Worm (Caenorhabditis elegans) whole organism, L2 larva: ENCODE data around the gene chil-11.
A peak's percentile ranks its signal among the peaks of the same experiment; 100 is the strongest.

ENCODE experiments used
- C34F6.9 ChIP-seq: fragments of 150-350 bp; optimal IDR thresholded peaks from 2 replicates; lab custom pipeline; 2014; ENCODE audit warnings: missing biosample characterization, missing genetic modification characterization
- F13H6.1 ChIP-seq: sonication (generic microtip); optimal IDR thresholded peaks from 2 replicates; lab custom pipeline; 2016; ENCODE audit warnings: missing genetic modification characterization, missing compliant biosample characterization
- R02D3.7 ChIP-seq: fragments of 150-350 bp; optimal IDR thresholded peaks from 2 replicates; lab custom pipeline; 2014; ENCODE audit warnings: missing biosample characterization, missing genetic modification characterization
- Y55F3AM.14 ChIP-seq: fragments of 200-800 bp; sonication (Bioruptor generic); optimal IDR thresholded peaks from 2 replicates; lab custom pipeline; 2018; ENCODE audit warnings: mild to moderate bottlenecking, missing genetic modification characterization, missing compliant biosample characterization
- alr-1 ChIP-seq: fragments of 150-350 bp; optimal IDR thresholded peaks from 2 replicates; lab custom pipeline; 2014; ENCODE audit warnings: missing biosample characterization, missing genetic modification characterization
- aly-2 ChIP-seq: fragments of 150-350 bp; optimal IDR thresholded peaks from 2 replicates; lab custom pipeline; 2014; ENCODE audit warnings: missing biosample characterization, missing genetic modification characterization
- blmp-1 ChIP-seq: sonication (generic microtip); optimal IDR thresholded peaks from 2 replicates; lab custom pipeline; 2017; ENCODE audit warnings: missing genetic modification characterization, mild to moderate bottlenecking, missing compliant biosample characterization, antibody characterized with exemption, moderate library complexity; ENCODE audit not compliant: insufficient read depth
- ceh-16 ChIP-seq: fragments of 150-350 bp; optimal IDR thresholded peaks from 2 replicates; lab custom pipeline; 2014; ENCODE audit warnings: missing biosample characterization, missing genetic modification characterization
- ceh-82 ChIP-seq: fragments of 150-350 bp; optimal IDR thresholded peaks from 2 replicates; lab custom pipeline; 2014; ENCODE audit warnings: missing biosample characterization, missing genetic modification characterization
- crh-2 ChIP-seq: sonication (generic microtip); optimal IDR thresholded peaks from 2 replicates; lab custom pipeline; 2017; ENCODE audit warnings: missing biosample characterization, missing genetic modification characterization
- dmd-4 ChIP-seq: sonication (generic microtip); optimal IDR thresholded peaks from 2 replicates; lab custom pipeline; 2017; ENCODE audit warnings: missing biosample characterization, missing genetic modification characterization
- egl-27 ChIP-seq: sonication (generic microtip); optimal IDR thresholded peaks from 3 replicates; lab custom pipeline; 2017; ENCODE audit warnings: missing biosample characterization, missing genetic modification reagents, missing genetic modification characterization
- elt-1 ChIP-seq: fragments of 150-350 bp; optimal IDR thresholded peaks from 2 replicates; lab custom pipeline; 2014; ENCODE audit warnings: missing biosample characterization, missing genetic modification characterization
- elt-3 ChIP-seq: sonication (generic microtip); optimal IDR thresholded peaks from 2 replicates; lab custom pipeline; 2017; ENCODE audit warnings: missing biosample characterization, missing genetic modification characterization
- fos-1 ChIP-seq: fragments of 150-350 bp; optimal IDR thresholded peaks from 2 replicates; lab custom pipeline; 2014; ENCODE audit warnings: missing biosample characterization, missing genetic modification characterization
- gmeb-1 ChIP-seq: fragments of 150-350 bp; optimal IDR thresholded peaks from 2 replicates; lab custom pipeline; 2014; ENCODE audit warnings: missing biosample characterization, missing genetic modification characterization
- lin-13 ChIP-seq: fragments of 150-350 bp; optimal IDR thresholded peaks from 2 replicates; lab custom pipeline; 2014; ENCODE audit warnings: missing biosample characterization, missing genetic modification reagents, missing genetic modification characterization
- lsy-2 ChIP-seq, 2 experiments: fragments of 150-350 bp in 1 of 2; sonication (generic microtip) in 1 of 2; optimal IDR thresholded peaks; 2 replicates each; lab custom pipeline; 2014 to 2017; ENCODE audit warnings: missing biosample characterization in 2 of 2, missing genetic modification characterization in 2 of 2
- mab-5 ChIP-seq: fragments of 150-350 bp; optimal IDR thresholded peaks from 2 replicates; lab custom pipeline; 2014; ENCODE audit warnings: missing biosample characterization, missing genetic modification characterization
- mdl-1 ChIP-seq, 2 experiments: fragments of 150-350 bp in 1 of 2; sonication (generic microtip) in 1 of 2; optimal IDR thresholded peaks; 2 replicates each; lab custom pipeline; 2017; ENCODE audit warnings: missing biosample characterization in 2 of 2, missing genetic modification characterization in 2 of 2
- nhr-11 ChIP-seq: fragments of 150-350 bp; optimal IDR thresholded peaks from 2 replicates; lab custom pipeline; 2014; ENCODE audit warnings: missing biosample characterization, missing genetic modification characterization
- nhr-12 ChIP-seq: fragments of 150-350 bp; optimal IDR thresholded peaks from 2 replicates; lab custom pipeline; 2014; ENCODE audit warnings: missing biosample characterization, missing genetic modification characterization
- nhr-129 ChIP-seq: fragments of 150-350 bp; optimal IDR thresholded peaks from 2 replicates; lab custom pipeline; 2014; ENCODE audit warnings: missing biosample characterization, missing genetic modification characterization
- nhr-21 ChIP-seq: fragments of 150-350 bp; optimal IDR thresholded peaks from 2 replicates; lab custom pipeline; 2014; ENCODE audit warnings: missing biosample characterization, missing genetic modification characterization
- nhr-23 ChIP-seq: fragments of 150-350 bp; optimal IDR thresholded peaks from 2 replicates; lab custom pipeline; 2014; ENCODE audit warnings: missing biosample characterization, missing genetic modification reagents, missing genetic modification characterization
- nhr-25 ChIP-seq: fragments of 150-350 bp; sonication (generic microtip); optimal IDR thresholded peaks from 3 replicates; lab custom pipeline; 2014; ENCODE audit warnings: missing biosample characterization, missing genetic modification characterization
- nhr-6 ChIP-seq: fragments of 150-350 bp; optimal IDR thresholded peaks from 2 replicates; lab custom pipeline; 2014; ENCODE audit warnings: missing biosample characterization, missing genetic modification characterization
- peb-1 ChIP-seq: fragments of 150-350 bp; optimal IDR thresholded peaks from 2 replicates; lab custom pipeline; 2014; ENCODE audit warnings: missing biosample characterization, missing genetic modification characterization
- sem-4 ChIP-seq: fragments of 150-350 bp; optimal IDR thresholded peaks from 2 replicates; lab custom pipeline; 2014; ENCODE audit warnings: missing biosample characterization, missing genetic modification reagents, missing genetic modification characterization
- skn-1 ChIP-seq: sonication (generic microtip); optimal IDR thresholded peaks from 2 replicates; lab custom pipeline; 2017; ENCODE audit warnings: missing biosample characterization, missing genetic modification characterization
- sma-3 ChIP-seq: sonication (generic microtip); optimal IDR thresholded peaks from 2 replicates; lab custom pipeline; 2016; ENCODE audit warnings: missing genetic modification reagents, missing genetic modification characterization, missing compliant biosample characterization
- sma-9 ChIP-seq, 2 experiments: fragments of 150-350 bp in 1 of 2; sonication (generic microtip) in 1 of 2; optimal IDR thresholded peaks; 2 replicates each; lab custom pipeline; 2014 to 2016; ENCODE audit warnings: missing genetic modification characterization in 2 of 2, mild to moderate bottlenecking in 1 of 2, missing biosample characterization in 1 of 2, missing compliant biosample characterization in 1 of 2, missing genetic modification reagents in 1 of 2, moderate library complexity in 1 of 2
- snpc-4 ChIP-seq: fragments of 150-350 bp; optimal IDR thresholded peaks from 2 replicates; lab custom pipeline; 2014; ENCODE audit warnings: missing biosample characterization, missing genetic modification characterization
- unc-55 ChIP-seq: fragments of 150-350 bp; sonication (generic microtip); optimal IDR thresholded peaks from 3 replicates; lab custom pipeline; 2014; ENCODE audit warnings: missing biosample characterization, missing genetic modification reagents, missing genetic modification characterization
- ztf-1 ChIP-seq: fragments of 200-800 bp; sonication (Bioruptor generic); conservative IDR thresholded peaks from 2 replicates; pipeline ENCODE4 v1.3.6; 2022; ENCODE audit warnings: missing genetic modification characterization, missing compliant biosample characterization
- ztf-11 ChIP-seq: sonication (generic microtip); optimal IDR thresholded peaks from 2 replicates; lab custom pipeline; 2017; ENCODE audit warnings: missing biosample characterization, missing genetic modification characterization
- ztf-4 ChIP-seq: fragments of 150-350 bp; optimal IDR thresholded peaks from 2 replicates; lab custom pipeline; 2014; ENCODE audit warnings: missing biosample characterization, missing genetic modification characterization

The chil-11 gene

DNA sequence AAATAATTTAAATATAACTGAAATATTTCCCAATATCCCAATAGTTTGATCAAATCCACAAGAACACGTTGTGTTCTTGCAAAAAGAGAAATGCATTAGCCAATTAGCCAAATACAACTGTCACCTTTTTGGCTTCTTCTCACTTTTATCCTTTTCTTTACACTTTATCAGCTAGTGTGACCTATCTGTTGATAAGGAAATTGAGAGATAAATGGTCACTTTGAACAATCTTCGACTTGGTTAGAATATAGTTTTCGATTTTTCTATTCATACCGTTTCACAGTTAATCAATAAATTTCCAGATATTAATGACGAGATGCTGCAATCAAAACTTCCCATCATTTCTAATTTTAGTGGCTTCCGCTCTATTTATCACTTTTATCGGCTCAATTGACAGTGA lies 32.3 kb upstream of the chil-11 start, which contains the start of gene C55C3.1:
C55C3.1 (plus strand) TSS at position 301 of the 400 bp plus-strand sequence.
- TF ChIP-seq mdl-1 (tag; optimal IDR thresholded peaks at IDR 0.05; lab: Kevin White, UChicago) (no peak), nhr-23 (tag; lab: Kevin White, UChicago) (no peak), skn-1 (tag; lab: Kevin White, UChicago) (no peak), elt-1 (tag; lab: Kevin White, UChicago) (no peak), nhr-12 (tag; lab: Kevin White, UChicago) (no peak)

DNA sequence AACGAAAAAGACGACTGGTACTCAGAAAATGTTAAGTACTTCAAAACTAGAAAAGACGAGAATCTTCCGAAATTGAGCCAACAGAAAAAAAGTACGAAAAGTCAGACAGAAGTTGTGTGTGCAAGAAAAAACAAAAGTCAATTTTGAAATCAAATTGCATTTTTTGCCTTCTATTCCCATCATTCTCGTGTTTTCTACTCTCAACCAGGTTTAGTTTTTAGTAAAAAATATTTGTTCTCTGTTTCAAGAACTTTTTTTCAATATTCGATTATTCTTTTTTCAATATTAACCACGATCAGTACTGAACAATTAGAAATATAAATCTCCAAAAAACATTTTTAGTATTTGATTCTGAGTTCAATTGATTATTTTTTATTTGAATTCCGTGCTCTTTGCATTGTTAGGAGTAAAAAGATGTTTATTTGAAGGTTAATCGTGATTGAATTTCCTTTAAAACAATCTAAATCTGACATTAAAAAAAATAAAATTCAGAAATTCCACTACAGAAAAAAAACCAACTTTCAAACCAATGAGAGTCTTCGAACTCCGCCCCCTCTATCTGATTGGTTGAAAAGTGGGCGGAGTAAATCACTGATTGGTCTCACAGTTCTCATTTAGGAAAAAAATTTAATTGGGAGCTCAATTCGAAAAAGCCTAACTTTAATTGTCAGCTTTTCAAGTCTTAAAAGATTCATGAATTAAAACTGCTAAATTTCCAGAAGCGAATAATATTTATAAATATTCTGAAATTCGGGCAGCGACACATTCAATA lies 25.6 kb upstream of the chil-11 start:
- TF ChIP-seq elt-1 (tag; lab: Kevin White, UChicago) = no peak
- no peak for TF ChIP-seq egl-27 (tag; lab: Kevin White, UChicago)
- TF ChIP-seq ceh-16 = no peak
- TF ChIP-seq nhr-12 (tag; lab: Kevin White, UChicago) = no peak
- no peak for TF ChIP-seq ztf-1
- TF ChIP-seq alr-1 (tag; lab: Kevin White, UChicago) = no peak
- TF ChIP-seq nhr-25 (tag; lab: Kevin White, UChicago) = no peak
- TF ChIP-seq nhr-23 (tag; lab: Kevin White, UChicago) = no peak
- no peak for TF ChIP-seq C34F6.9 (tag; lab: Kevin White, UChicago)
- no peak for TF ChIP-seq blmp-1 (tag; lab: Kevin White, UChicago)

DNA sequence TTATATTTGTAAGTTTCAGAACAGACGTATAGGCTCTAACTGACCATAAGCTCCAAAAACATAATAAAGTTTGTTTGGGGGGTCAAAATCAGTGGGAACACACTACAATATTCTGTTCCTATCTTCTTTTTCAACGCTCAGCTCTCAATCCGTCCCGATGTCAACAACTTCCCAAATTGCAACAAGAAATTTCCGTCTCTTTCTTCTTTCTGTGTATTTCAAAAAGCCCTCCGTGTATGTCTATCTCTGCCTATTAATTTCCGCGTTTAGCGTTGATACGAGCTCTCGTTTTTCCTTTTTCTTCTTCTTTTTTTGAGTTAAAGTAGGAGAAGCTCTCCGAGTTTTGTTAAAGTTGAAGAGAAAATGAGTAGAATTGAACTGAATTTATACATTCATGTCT lies 17.5 kb upstream of the chil-11 start:
- TF ChIP-seq nhr-21 (tag; lab: Kevin White, UChicago) (no peak), elt-3 (tag; lab: Kevin White, UChicago) (no peak), nhr-25 (tag; lab: Kevin White, UChicago) (no peak), ceh-82 (no peak), alr-1 (tag; lab: Kevin White, UChicago) (no peak), ztf-11 (tag; lab: Kevin White, UChicago) (no peak), nhr-12 (tag; lab: Kevin White, UChicago) (no peak), snpc-4 (tag; lab: Kevin White, UChicago) (no peak), elt-1 (tag; lab: Kevin White, UChicago) (no peak), sma-3 (no peak), ztf-4 (tag; lab: Kevin White, UChicago) (no peak), nhr-23 (tag; lab: Kevin White, UChicago) (no peak), peb-1 (tag; lab: Kevin White, UChicago) (no peak), blmp-1 (tag; lab: Kevin White, UChicago) (no peak), dmd-4 (no peak), gmeb-1 (tag; lab: Kevin White, UChicago) (no peak), lin-13 (GFP tag; lab: Kevin White, UChicago) (no peak), Y55F3AM.14 (GFP tag; lab: Kevin White, UChicago) (no peak), nhr-11 (tag; lab: Kevin White, UChicago) (no peak), nhr-6 (tag; lab: Kevin White, UChicago) (no peak)

DNA sequence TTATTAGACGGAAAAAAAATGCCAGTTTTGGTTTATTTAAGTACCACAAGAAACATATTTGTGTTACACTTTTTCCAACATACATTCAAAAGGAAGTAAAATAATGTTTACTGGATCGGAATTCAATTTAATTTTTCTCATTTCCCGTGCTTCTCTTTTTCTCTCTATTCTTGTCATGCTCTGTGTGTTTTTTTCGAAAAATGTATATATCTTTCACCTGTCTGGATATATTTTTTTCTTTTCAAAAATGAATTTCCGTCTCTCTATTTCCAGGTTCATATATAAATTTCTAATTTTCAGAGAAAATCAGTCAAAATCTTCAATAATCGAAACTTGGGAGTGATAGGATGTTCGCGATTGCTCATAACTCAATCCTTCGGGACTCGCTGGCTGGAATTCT lies 15.8 kb upstream of the chil-11 start, which contains the start of gene H35B03.1:
H35B03.1 (plus strand) TSS at position 301 of the 400 bp plus-strand sequence.
- TF ChIP-seq ztf-11 (tag; lab: Kevin White, UChicago) (no peak), crh-2 (no peak), F13H6.1 (tag; lab: Kevin White, UChicago) (no peak), sem-4 (no peak), ztf-1 (no peak), nhr-11 (tag; lab: Kevin White, UChicago) (no peak)

ce11 chrIV:5731597-5731996 lies 9.5 kb upstream of the chil-11 start, which contains the start of gene H35B03.2:
Gene H35B03.2 (minus strand): TSS chrIV:5731674.
- peak; percentile 24 for TF ChIP-seq mab-5 (tag; lab: Kevin White, UChicago)
- peak; percentile 24 for TF ChIP-seq nhr-6 (tag; lab: Kevin White, UChicago)
- peak; percentile 47 for TF ChIP-seq sma-9 (GFP tag; optimal IDR thresholded peaks at IDR 0.05; lab: Kevin White, UChicago)
- TF ChIP-seq sma-9 (tag; optimal IDR thresholded peaks at IDR 0.05; lab: Kevin White, UChicago) = no peak
- no peak for TF ChIP-seq nhr-11 (tag; lab: Kevin White, UChicago)
- TF ChIP-seq F13H6.1 (tag; lab: Kevin White, UChicago) = peak; percentile 36
- peak; percentile 73 for TF ChIP-seq C34F6.9 (tag; lab: Kevin White, UChicago)
- peak; percentile 34 for TF ChIP-seq nhr-21 (tag; lab: Kevin White, UChicago)
- TF ChIP-seq blmp-1 (tag; lab: Kevin White, UChicago) = no peak
- TF ChIP-seq unc-55 (GFP tag; lab: Kevin White, UChicago) = peak; percentile 90
- peak; percentile 51 for TF ChIP-seq lin-13 (GFP tag; lab: Kevin White, UChicago)
- peak; percentile 69 for TF ChIP-seq nhr-25 (tag; lab: Kevin White, UChicago)
- TF ChIP-seq crh-2 = peak; percentile 70
- TF ChIP-seq sem-4 = no peak
- peak; percentile 97 for TF ChIP-seq R02D3.7 (tag; lab: Kevin White, UChicago)
- TF ChIP-seq ceh-82 = no peak
- TF ChIP-seq egl-27 (tag; lab: Kevin White, UChicago) = no peak
- TF ChIP-seq aly-2 (tag; lab: Kevin White, UChicago) = no peak
- TF ChIP-seq lsy-2 (tag; optimal IDR thresholded peaks at IDR 0.05; lab: Kevin White, UChicago) = peak; percentile 64 to 88
- TF ChIP-seq snpc-4 (tag; lab: Kevin White, UChicago) = peak; percentile 36
- peak; percentile 98 for TF ChIP-seq gmeb-1 (tag; lab: Kevin White, UChicago)
- peak; percentile 53 for TF ChIP-seq sma-3
- peak; percentile 50 for TF ChIP-seq nhr-129 (tag; lab: Kevin White, UChicago)
- TF ChIP-seq dmd-4 = no peak
- peak; percentile 11 for TF ChIP-seq fos-1 (tag; lab: Kevin White, UChicago)
